Fruit fly (Drosophila melanogaster): ENCODE results near the gene CG8353.

The CG8353 gene

DNA sequence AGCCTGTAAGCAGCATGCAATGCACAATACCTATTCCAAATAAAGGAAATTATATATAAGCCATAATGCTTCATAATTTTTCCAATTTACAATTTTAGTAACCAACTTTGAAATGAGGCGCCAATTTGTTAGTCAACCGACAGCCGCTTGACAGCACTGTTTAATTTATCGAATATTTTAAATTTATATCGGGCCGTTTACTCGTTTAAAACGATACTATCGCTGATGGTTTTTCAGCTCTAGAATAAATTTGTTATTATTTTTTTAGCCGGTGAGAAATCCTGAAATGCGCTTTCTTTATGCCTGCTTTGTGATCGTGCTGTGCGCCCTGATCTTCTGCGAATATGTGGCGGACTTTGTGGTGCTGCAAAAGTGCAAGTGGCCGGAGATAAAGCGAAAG, 15.1 kb upstream of the CG8353 start, which contains the start of gene PGAP5 (continued):
- TF ChIP-seq CG18011 (GFP tag; optimal IDR thresholded peaks at IDR 0.05) (peak; percentile 10), CG10274 (GFP tag; optimal IDR thresholded peaks at IDR 0.05) (no peak), YL-1 (GFP tag; optimal IDR thresholded peaks at IDR 0.05) (peak; percentile 29), MESR4 (GFP tag; optimal IDR thresholded peaks at IDR 0.05) (peak; percentile 47), bbx (GFP tag; IDR thresholded peaks at IDR 0.05; ENCODE audit: partially characterized antibody) (peak; percentile 94), Blimp-1 (GFP tag; optimal IDR thresholded peaks at IDR 0.05) (no peak), az2 (GFP tag; optimal IDR thresholded peaks at IDR 0.05) (no peak), onecut (GFP tag; IDR thresholded peaks at IDR 0.05) (no peak), CG2129 (GFP tag; IDR thresholded peaks at IDR 0.05; ENCODE audit: partially characterized antibody) (peak; percentile 94), CG17612 (GFP tag; IDR thresholded peaks at IDR 0.05) (no peak), trh (GFP tag; optimal IDR thresholded peaks at IDR 0.05) (no peak), CG14860 (GFP tag; IDR thresholded peaks at IDR 0.05; ENCODE audit: partially characterized antibody) (peak; percentile 85), zen2 (GFP tag; IDR thresholded peaks at IDR 0.05; ENCODE audit: partially characterized antibody) (peak; percentile 88), gfzf (GFP tag; optimal IDR thresholded peaks at IDR 0.05) (peak; percentile 30), ac (GFP tag; optimal IDR thresholded peaks at IDR 0.05) (no peak), CG12659 (GFP tag; optimal IDR thresholded peaks at IDR 0.05) (peak; percentile 48), Dll (GFP tag; IDR thresholded peaks at IDR 0.05; ENCODE audit: partially characterized antibody) (peak; percentile 96), CG10462 (GFP tag; optimal IDR thresholded peaks at IDR 0.05) (no peak), Bgb (GFP tag; IDR thresholded peaks at IDR 0.05; ENCODE audit: partially characterized antibody) (peak; percentile 95), gcm2 (GFP tag; optimal IDR thresholded peaks at IDR 0.05) (peak; percentile 34), nerfin-2 (GFP tag; IDR thresholded peaks at IDR 0.05; ENCODE audit: partially characterized antibody) (peak; percentile 74), row (GFP tag; IDR thresholded peaks at IDR 0.05) (0 out of 3 replicates have a peak, but pooled peaks have one; percentile 26), CG2120 (GFP tag; optimal IDR thresholded peaks at IDR 0.05) (peak; percentile 60), CG3995 (GFP tag; optimal IDR thresholded peaks at IDR 0.05) (peak; percentile 35), dmrt99B (tag; optimal IDR thresholded peaks at IDR 0.05) (no peak), Sry-δ (GFP tag; optimal IDR thresholded peaks at IDR 0.05) (peak; percentile 91), amos (GFP tag; IDR thresholded peaks at IDR 0.05; ENCODE audit: partially characterized antibody) (peak; percentile 97), twi (tag; optimal IDR thresholded peaks at IDR 0.05) (no peak), Awh (GFP tag; IDR thresholded peaks at IDR 0.05) (no peak), Med (GFP tag) (peak; percentile 86), CG16813 (GFP tag; IDR thresholded peaks at IDR 0.05; ENCODE audit: partially characterized antibody) (peak; percentile 90), ci (GFP tag; IDR thresholded peaks at IDR 0.05) (0 out of 3 replicates have a peak, but pooled peaks have one; percentile 17), CG12155 (GFP tag; optimal IDR thresholded peaks at IDR 0.05) (peak; percentile 29), chinmo (GFP tag; IDR thresholded peaks at IDR 0.05; ENCODE audit: partially characterized antibody) (peak; percentile 93), pho (GFP tag; optimal IDR thresholded peaks at IDR 0.05) (peak; percentile 24), crp (GFP tag; optimal IDR thresholded peaks at IDR 0.05) (peak in 1 of 2 experiments; percentile 2), CG7372 (GFP tag; IDR thresholded peaks at IDR 0.05) (no peak), sens (GFP tag) (peak; percentile 84), inv (GFP tag; IDR thresholded peaks at IDR 0.05; ENCODE audit: partially characterized antibody) (peak; percentile 87), Opbp (GFP tag; IDR thresholded peaks at IDR 0.05; ENCODE audit: partially characterized antibody) (peak; percentile 93), slbo (GFP tag; IDR thresholded peaks at IDR 0.05) (peak; percentile 42; the same call in 1 of the 2 replicates), NFAT (GFP tag; IDR thresholded peaks at IDR 0.05) (no peak), CG13287 (GFP tag; IDR thresholded peaks at IDR 0.05; ENCODE audit: partially characterized antibody) (peak; percentile 99), Mad (GFP tag; optimal IDR thresholded peaks at IDR 0.05) (peak; percentile 5), CG11560 (tag; IDR thresholded peaks at IDR 0.05) (peak; percentile 99), CG4854 (GFP tag; optimal IDR thresholded peaks at IDR 0.05) (peak; percentile 2), Sin3A (optimal IDR thresholded peaks at IDR 0.05) (peak; percentile 61), fu2 (GFP tag; optimal IDR thresholded peaks at IDR 0.05) (peak; percentile 20), CG2712 (tag; optimal IDR thresholded peaks at IDR 0.05) (peak; percentile 22), Myb (GFP tag; optimal IDR thresholded peaks at IDR 0.05) (peak; percentile 56)

Data from whole organism, embryonic.